Worm (Caenorhabditis elegans) whole organism, young adult: ENCODE results near the gene morc-1.

Source experiments
- F10E7.11 ChIP-seq: sonication (generic microtip); optimal IDR thresholded peaks from 2 replicates; lab custom pipeline; 2017; ENCODE audit warnings: mild to moderate bottlenecking, missing genetic modification characterization, moderate library complexity, missing compliant biosample characterization
- F22D6.2 ChIP-seq: sonication (generic microtip); optimal IDR thresholded peaks from 2 replicates; lab custom pipeline; 2016; ENCODE audit warnings: mild to moderate bottlenecking, missing genetic modification characterization, missing compliant biosample characterization
- F23B12.7 ChIP-seq: sonication (generic microtip); optimal IDR thresholded peaks from 2 replicates; lab custom pipeline; 2017; ENCODE audit warnings: missing genetic modification characterization, mild to moderate bottlenecking, missing compliant biosample characterization, antibody characterized with exemption, moderate library complexity; ENCODE audit not compliant: insufficient read depth
- F39B2.1 ChIP-seq: fragments of 200-800 bp; sonication (Bioruptor generic); IDR thresholded peaks from 2 replicates; pipeline ENCODE4 v1.3.6; 2022; ENCODE audit warnings: missing genetic modification reagents, missing genetic modification characterization, missing compliant biosample characterization
- T07F8.4 ChIP-seq: sonication (generic microtip); optimal IDR thresholded peaks from 2 replicates; lab custom pipeline; 2016; ENCODE audit warnings: mild to moderate bottlenecking, missing genetic modification characterization, moderate library complexity, missing compliant biosample characterization
- T26A5.8 ChIP-seq: sonication (generic microtip); optimal IDR thresholded peaks from 2 replicates; lab custom pipeline; 2016; ENCODE audit warnings: missing genetic modification characterization, missing compliant biosample characterization
- Y53G8AR.9 ChIP-seq: fragments of 200-800 bp; sonication (Bioruptor generic); conservative IDR thresholded peaks from 2 replicates; pipeline ENCODE4 v1.3.6; 2022; ENCODE audit warnings: missing genetic modification reagents, missing genetic modification characterization, missing compliant biosample characterization
- Y56A3A.18 ChIP-seq: fragments of 200-800 bp; sonication (Bioruptor generic); IDR thresholded peaks from 2 replicates; pipeline ENCODE4 v1.3.6; 2022; ENCODE audit warnings: missing genetic modification reagents, missing genetic modification characterization, missing compliant biosample characterization
- ZK185.1 ChIP-seq: sonication (generic microtip); optimal IDR thresholded peaks from 2 replicates; lab custom pipeline; 2016; ENCODE audit warnings: mild to moderate bottlenecking, missing genetic modification characterization, missing compliant biosample characterization; ENCODE audit not compliant: poor library complexity, severe bottlenecking
- attf-5 ChIP-seq: fragments of 200-800 bp; sonication (Bioruptor generic); optimal IDR thresholded peaks from 2 replicates; lab custom pipeline; 2018; ENCODE audit warnings: mild to moderate bottlenecking, missing genetic modification characterization, missing compliant biosample characterization
- bed-1 ChIP-seq: fragments of 200-800 bp; sonication (Bioruptor generic); IDR thresholded peaks from 2 replicates; pipeline ENCODE4 v1.3.6; 2022; ENCODE audit warnings: missing genetic modification reagents, missing genetic modification characterization, missing compliant biosample characterization
- bed-2 ChIP-seq: fragments of 200-800 bp; sonication (Bioruptor generic); IDR thresholded peaks from 2 replicates; pipeline ENCODE4 v1.3.6; 2022; ENCODE audit warnings: missing genetic modification reagents, missing genetic modification characterization, missing compliant biosample characterization
- cebp-1 ChIP-seq, 2 experiments: fragments of 200-800 bp in 1 of 2; sonication (Bioruptor generic) in 1 of 2; sonication (generic microtip) in 1 of 2; IDR thresholded peaks in 1 of 2; optimal IDR thresholded peaks in 1 of 2; 2 replicates each; pipeline versions ENCODE4 v1.3.6 to Lab custom; 2017 to 2022; ENCODE audit warnings: missing compliant biosample characterization in 2 of 2, missing genetic modification characterization in 2 of 2, mild to moderate bottlenecking in 1 of 2, missing genetic modification reagents in 1 of 2, moderate library complexity in 1 of 2
- ceh-100 ChIP-seq: fragments of 200-800 bp; sonication (Bioruptor generic); IDR thresholded peaks from 2 replicates; pipeline ENCODE4 v1.3.6; 2022; ENCODE audit warnings: missing genetic modification reagents, missing genetic modification characterization, missing compliant biosample characterization
- ceh-27 ChIP-seq: fragments of 200-800 bp; sonication (Bioruptor generic); optimal IDR thresholded peaks from 2 replicates; lab custom pipeline; 2018; ENCODE audit warnings: mild to moderate bottlenecking, missing genetic modification characterization, moderate library complexity, missing compliant biosample characterization
- ceh-40 ChIP-seq: fragments of 200-800 bp; sonication (Bioruptor generic); IDR thresholded peaks from 2 replicates; pipeline ENCODE4 v1.3.6; 2022; ENCODE audit warnings: missing genetic modification characterization, missing compliant biosample characterization
- ceh-58 ChIP-seq: fragments of 200-800 bp; sonication (Bioruptor generic); IDR thresholded peaks from 2 replicates; pipeline ENCODE4 v1.3.6; 2022; ENCODE audit warnings: missing genetic modification characterization, missing compliant biosample characterization
- ceh-79 ChIP-seq: sonication (generic microtip); optimal IDR thresholded peaks from 2 replicates; lab custom pipeline; 2017; ENCODE audit warnings: mild to moderate bottlenecking, missing genetic modification characterization, missing compliant biosample characterization
- ceh-91 ChIP-seq: fragments of 200-800 bp; sonication (Bioruptor generic); IDR thresholded peaks from 2 replicates; pipeline ENCODE4 v1.3.6; 2022; ENCODE audit warnings: missing genetic modification reagents, missing genetic modification characterization, missing compliant biosample characterization
- chd-7 ChIP-seq: sonication (generic microtip); optimal IDR thresholded peaks from 2 replicates; lab custom pipeline; 2016; ENCODE audit warnings: mild to moderate bottlenecking, missing genetic modification characterization, moderate library complexity, missing compliant biosample characterization
- dpl-1 ChIP-seq: fragments of 150-350 bp; optimal IDR thresholded peaks from 2 replicates; lab custom pipeline; 2014; ENCODE audit warnings: missing biosample characterization, missing genetic modification reagents, missing genetic modification characterization
- egl-18 ChIP-seq: fragments of 200-800 bp; sonication (Bioruptor generic); IDR thresholded peaks from 2 replicates; pipeline ENCODE4 v1.3.6; 2022; ENCODE audit warnings: missing genetic modification reagents, missing genetic modification characterization, missing compliant biosample characterization
- ets-4 ChIP-seq: fragments of 200-800 bp; sonication (Bioruptor generic); optimal IDR thresholded peaks from 2 replicates; lab custom pipeline; 2018; ENCODE audit warnings: mild to moderate bottlenecking, missing genetic modification characterization, missing compliant biosample characterization
- hlh-12 ChIP-seq: sonication (generic microtip); optimal IDR thresholded peaks from 2 replicates; lab custom pipeline; 2016; ENCODE audit warnings: missing genetic modification characterization, missing compliant biosample characterization
- hlh-26 ChIP-seq: fragments of 200-800 bp; sonication (Bioruptor generic); conservative IDR thresholded peaks from 2 replicates; pipeline ENCODE4 v1.3.6; 2022; ENCODE audit warnings: missing genetic modification reagents, missing genetic modification characterization, missing compliant biosample characterization
- let-607 ChIP-seq, 2 experiments: fragments of 200-800 bp in 1 of 2; sonication (Bioruptor generic) in 1 of 2; sonication (generic microtip) in 1 of 2; optimal IDR thresholded peaks; 2 replicates each; lab custom pipeline; 2016 to 2018; ENCODE audit warnings: mild to moderate bottlenecking in 2 of 2, missing compliant biosample characterization in 2 of 2, missing genetic modification characterization in 2 of 2, moderate library complexity in 2 of 2, missing genotype in 1 of 2
- lin-26 ChIP-seq: fragments of 200-800 bp; sonication (Bioruptor generic); IDR thresholded peaks from 2 replicates; pipeline ENCODE4 v1.3.6; 2022; ENCODE audit warnings: missing genetic modification reagents, missing genetic modification characterization, missing compliant biosample characterization
- lin-40 ChIP-seq: sonication (generic microtip); optimal IDR thresholded peaks from 2 replicates; lab custom pipeline; 2016; ENCODE audit warnings: missing genetic modification characterization, mild to moderate bottlenecking, missing compliant biosample characterization, missing genotype, missing genetic modification reagents
- lin-54 ChIP-seq: fragments of 200-800 bp; sonication (Bioruptor generic); optimal IDR thresholded peaks from 2 replicates; lab custom pipeline; 2018; ENCODE audit warnings: mild to moderate bottlenecking, missing genetic modification characterization, missing compliant biosample characterization
- lsl-1 ChIP-seq: fragments of 200-800 bp; sonication (Bioruptor generic); optimal IDR thresholded peaks from 2 replicates; lab custom pipeline; 2018; ENCODE audit warnings: mild to moderate bottlenecking, missing genetic modification characterization, moderate library complexity, missing compliant biosample characterization
- lsy-27 ChIP-seq: sonication (generic microtip); optimal IDR thresholded peaks from 2 replicates; lab custom pipeline; 2017; ENCODE audit warnings: missing genetic modification characterization, mild to moderate bottlenecking, missing compliant biosample characterization, antibody characterized with exemption, missing genotype, borderline replicate concordance; ENCODE audit not compliant: insufficient read depth
- madf-10 ChIP-seq: sonication (generic microtip); optimal IDR thresholded peaks from 2 replicates; lab custom pipeline; 2016; ENCODE audit warnings: mild to moderate bottlenecking, missing genetic modification characterization, missing compliant biosample characterization
- madf-3 ChIP-seq: fragments of 200-800 bp; sonication (Bioruptor generic); IDR thresholded peaks from 2 replicates; pipeline ENCODE4 v1.3.6; 2022; ENCODE audit warnings: missing genetic modification reagents, missing genetic modification characterization, missing compliant biosample characterization
- mxl-1 ChIP-seq: sonication (generic microtip); optimal IDR thresholded peaks from 2 replicates; lab custom pipeline; 2016; ENCODE audit warnings: missing genetic modification characterization, missing compliant biosample characterization
- nhr-120 ChIP-seq: fragments of 200-800 bp; sonication (Bioruptor generic); IDR thresholded peaks from 2 replicates; pipeline ENCODE4 v1.3.6; 2022; ENCODE audit warnings: missing genetic modification characterization, missing compliant biosample characterization
- nhr-179 ChIP-seq: sonication (generic microtip); optimal IDR thresholded peaks from 2 replicates; lab custom pipeline; 2016; ENCODE audit warnings: mild to moderate bottlenecking, missing genetic modification characterization, missing compliant biosample characterization
- nhr-80 ChIP-seq: sonication (generic microtip); optimal IDR thresholded peaks from 2 replicates; lab custom pipeline; 2016; ENCODE audit warnings: missing genetic modification characterization, missing compliant biosample characterization
- nhr-90 ChIP-seq: sonication (generic microtip); optimal IDR thresholded peaks from 2 replicates; lab custom pipeline; 2016; ENCODE audit warnings: missing genotype, mild to moderate bottlenecking, missing genetic modification characterization, missing compliant biosample characterization
- pbrm-1 ChIP-seq: fragments of 200-800 bp; sonication (Bioruptor generic); IDR thresholded peaks from 2 replicates; pipeline ENCODE4 v1.3.6; 2022; ENCODE audit warnings: missing genetic modification reagents, missing genetic modification characterization, missing compliant biosample characterization
- rec-8 ChIP-seq, 2 experiments: sonication (generic microtip); optimal IDR thresholded peaks; 2 replicates each; lab custom pipeline; 2016; ENCODE audit warnings: mild to moderate bottlenecking in 2 of 2, missing genetic modification characterization in 2 of 2, missing genetic modification reagents in 2 of 2, missing genotype in 2 of 2, missing biosample characterization in 1 of 2, missing compliant biosample characterization in 1 of 2, moderate library complexity in 1 of 2
- repo-1 ChIP-seq: sonication (generic microtip); optimal IDR thresholded peaks from 2 replicates; lab custom pipeline; 2017; ENCODE audit warnings: mild to moderate bottlenecking, missing genetic modification characterization, missing compliant biosample characterization
- snpc-1.1 ChIP-seq: sonication (generic microtip); optimal IDR thresholded peaks from 2 replicates; lab custom pipeline; 2017; ENCODE audit warnings: missing genetic modification characterization, mild to moderate bottlenecking, missing compliant biosample characterization, antibody characterized with exemption, moderate library complexity, missing genotype, missing genetic modification reagents; ENCODE audit not compliant: insufficient read depth
- tbp1 ChIP-seq: fragments of 200-800 bp; sonication (Bioruptor generic); optimal IDR thresholded peaks from 2 replicates; lab custom pipeline; 2018; ENCODE audit warnings: mild to moderate bottlenecking, missing genetic modification characterization, missing compliant biosample characterization
- tbx-9 ChIP-seq: sonication (generic microtip); optimal IDR thresholded peaks from 2 replicates; lab custom pipeline; 2016; ENCODE audit warnings: borderline replicate concordance, missing genetic modification characterization, inconsistent platforms, missing compliant biosample characterization
- zim-3 ChIP-seq: sonication (generic microtip); optimal IDR thresholded peaks from 2 replicates; lab custom pipeline; 2017; ENCODE audit warnings: mild to moderate bottlenecking, missing genetic modification characterization, moderate library complexity, missing compliant biosample characterization
- ztf-18 ChIP-seq: sonication (generic microtip); optimal IDR thresholded peaks from 2 replicates; lab custom pipeline; 2016; ENCODE audit warnings: missing genotype, mild to moderate bottlenecking, missing genetic modification characterization, missing compliant biosample characterization
- ztf-28 ChIP-seq: fragments of 200-800 bp; sonication (Bioruptor generic); IDR thresholded peaks from 2 replicates; pipeline ENCODE4 v1.3.6; 2022; ENCODE audit warnings: missing genetic modification reagents, missing genetic modification characterization, missing compliant biosample characterization

Gene morc-1

ce11 chrIII:5172470-5172869, 34.2 kb downstream of the morc-1 start, which contains the start of gene K10D2.5 (continued):
- TF ChIP-seq madf-10 (tag; lab: Kevin White, UChicago) (peak; percentile 92), Y56A3A.18 (GFP tag; lab: Robert Waterston, UW) (no peak), nhr-80 (tag; lab: Kevin White, UChicago) (peak; percentile 80), nhr-120 (GFP tag; lab: Robert Waterston, UW) (0 out of 2 replicates have a peak, but pooled peaks have one; percentile 88), T07F8.4 (tag; lab: Kevin White, UChicago) (peak; percentile 70), pbrm-1 (GFP tag; lab: Robert Waterston, UW) (peak; percentile 93), tbx-9 (tag; lab: Kevin White, UChicago) (no peak), cebp-1 (GFP tag; IDR thresholded peaks at IDR 0.05; lab: Robert Waterston, UW) (peak; percentile 90), cebp-1 (tag; optimal IDR thresholded peaks at IDR 0.05; lab: Kevin White, UChicago) (peak; percentile 81), bed-1 (GFP tag; lab: Robert Waterston, UW) (0 out of 2 replicates have a peak, but pooled peaks have one; percentile 21), ceh-79 (no peak), ceh-100 (peak; percentile 99), repo-1 (tag; lab: Kevin White, UChicago) (no peak), lin-54 (peak; percentile 96), F39B2.1 (GFP tag; lab: Robert Waterston, UW) (peak; percentile 77; the same call in 1 of the 2 replicates), F23B12.7 (tag; lab: Kevin White, UChicago) (peak; percentile 85), zim-3 (tag; lab: Kevin White, UChicago) (peak; percentile 80), nhr-90 (tag; lab: Kevin White, UChicago) (no peak), lsl-1 (GFP tag; lab: Kevin White, UChicago) (peak; percentile 77), ceh-27 (GFP tag; lab: Kevin White, UChicago) (peak; percentile 99), ZK185.1 (tag; lab: Kevin White, UChicago) (peak; percentile 97), ztf-18 (peak; percentile 82), rec-8 (tag; optimal IDR thresholded peaks at IDR 0.05; lab: Kevin White, UChicago) (peak; percentile 89), ceh-91 (GFP tag; lab: Robert Waterston, UW) (peak; percentile 97), Y53G8AR.9 (peak; percentile 92), let-607 (tag; optimal IDR thresholded peaks at IDR 0.05; lab: Kevin White, UChicago) (peak; percentile 20 to 65), hlh-26 (GFP tag; lab: Robert Waterston, UW) (no peak), ceh-58 (GFP tag; lab: Robert Waterston, UW) (no peak), dpl-1 (GFP tag; lab: Kevin White, UChicago) (peak; percentile 77), ets-4 (no peak), tbp1 (GFP tag; lab: Kevin White, UChicago) (peak; percentile 73), lin-26 (GFP tag; lab: Robert Waterston, UW) (peak; percentile 81), bed-2 (GFP tag; lab: Robert Waterston, UW) (peak; percentile 98), nhr-179 (tag; lab: Kevin White, UChicago) (no peak), lin-40 (peak; percentile 80), lsy-27 (no peak), egl-18 (GFP tag; lab: Robert Waterston, UW) (no peak), F22D6.2 (tag; lab: Kevin White, UChicago) (peak; percentile 73), ceh-40 (peak; percentile 91), F10E7.11 (tag; lab: Kevin White, UChicago) (no peak), mxl-1 (peak; percentile 27), snpc-1.1 (tag; lab: Kevin White, UChicago) (no peak), hlh-12 (tag; lab: Kevin White, UChicago) (no peak), ztf-28 (peak; percentile 99), attf-5 (GFP tag; lab: Kevin White, UChicago) (peak; percentile 99), T26A5.8 (tag; lab: Kevin White, UChicago) (no peak), chd-7 (tag; lab: Kevin White, UChicago) (peak; percentile 78), madf-3 (GFP tag; lab: Robert Waterston, UW) (peak; percentile 92)
